Worm (Caenorhabditis elegans): Measurements from ENCODE around the gene Y119D3B.21.

ce11 chrIII:1166388-1166787 is 48.4 kb upstream of the Y119D3B.21 start:
- no peak for TF ChIP-seq tbp1 (GFP tag; optimal IDR thresholded peaks at IDR 0.05)
- no peak for TF ChIP-seq hmg-20 (GFP tag; IDR thresholded peaks at IDR 0.05)
- no peak for TF ChIP-seq nfya-1 (tag; optimal IDR thresholded peaks at IDR 0.05; ENCODE audit: borderline replicate concordance, insufficient read depth)
- TF ChIP-seq C06A6.2 (GFP tag; conservative IDR thresholded peaks at IDR 0.05), result no peak
- TF ChIP-seq hlh-26 (GFP tag; conservative IDR thresholded peaks at IDR 0.05), result no peak
- TF ChIP-seq Y53F4B.3 (GFP tag; IDR thresholded peaks at IDR 0.05), result no peak
- no peak for TF ChIP-seq him-1 (tag; optimal IDR thresholded peaks at IDR 0.05)
- TF ChIP-seq madf-8 (GFP tag; conservative IDR thresholded peaks at IDR 0.05), result no peak
- no peak for TF ChIP-seq ama-1 (optimal IDR thresholded peaks at IDR 0.05)
- no peak for TF ChIP-seq ama-1 (GFP tag; optimal IDR thresholded peaks at IDR 0.05)

Data from whole organism, young adult.